Worm (Caenorhabditis elegans): ENCODE results near the gene F58F12.1.
A peak's percentile ranks its signal among the peaks of the same experiment; 100 is the strongest.

Gene F58F12.1

ce11 chrII:6360822-6361221, 22.6 kb upstream of the F58F12.1 start, which contains the start of gene K10B2.4 (continued):
- TF ChIP-seq mdl-1 (tag; optimal IDR thresholded peaks at IDR 0.05) (no peak), nhr-28 (tag; optimal IDR thresholded peaks at IDR 0.05) (no peak), unc-39 (tag; optimal IDR thresholded peaks at IDR 0.05) (no peak), nfya-1 (tag; optimal IDR thresholded peaks at IDR 0.05; ENCODE audit: insufficient read depth) (peak; percentile 73), elt-2 (tag; optimal IDR thresholded peaks at IDR 0.05) (peak; percentile 40)

ce11 chrII:6365237-6365815, 18.1 kb upstream of the F58F12.1 start, which contains the start of the genes ani-2 and clec-88:
TSS of gene ani-2 (minus strand) at chrII:6365367.
TSS of gene clec-88 (plus strand) at chrII:6365722.
- TF ChIP-seq jun-1 (tag; optimal IDR thresholded peaks at IDR 0.05) (no peak), pqm-1 (tag; optimal IDR thresholded peaks at IDR 0.05) (no peak), fkh-10 (GFP tag; optimal IDR thresholded peaks at IDR 0.05) (no peak), nhr-237 (tag; optimal IDR thresholded peaks at IDR 0.05) (no peak), nhr-11 (tag; optimal IDR thresholded peaks at IDR 0.05) (no peak), tbx-2 (tag; optimal IDR thresholded peaks at IDR 0.05) (no peak), mml-1 (tag; optimal IDR thresholded peaks at IDR 0.05) (no peak), R02D3.7 (tag; optimal IDR thresholded peaks at IDR 0.05) (no peak), elt-2 (tag; optimal IDR thresholded peaks at IDR 0.05) (no peak)

- TF ChIP-seq unc-39 (tag; optimal IDR thresholded peaks at IDR 0.05) (no peak), lin-39 (tag; optimal IDR thresholded peaks at IDR 0.05) (no peak), zag-1 (tag; optimal IDR thresholded peaks at IDR 0.05) (no peak), hmg-11 (tag; optimal IDR thresholded peaks at IDR 0.05) (no peak), R02D3.7 (tag; optimal IDR thresholded peaks at IDR 0.05) (no peak), nhr-67 (tag; optimal IDR thresholded peaks at IDR 0.05) (no peak), lsy-12 (tag; optimal IDR thresholded peaks at IDR 0.05) (no peak), fkh-10 (GFP tag; optimal IDR thresholded peaks at IDR 0.05) (no peak), fkh-2 (tag; optimal IDR thresholded peaks at IDR 0.05) (no peak), jun-1 (tag; optimal IDR thresholded peaks at IDR 0.05) (no peak), pha-4 (tag; optimal IDR thresholded peaks at IDR 0.05) (no peak), egl-27 (tag; optimal IDR thresholded peaks at IDR 0.05) (no peak), ceh-28 (tag; optimal IDR thresholded peaks at IDR 0.05) (no peak), nhr-12 (tag; optimal IDR thresholded peaks at IDR 0.05) (no peak), elt-3 (tag; optimal IDR thresholded peaks at IDR 0.05) (no peak), nhr-76 (tag; optimal IDR thresholded peaks at IDR 0.05) (no peak), nhr-25 (tag; optimal IDR thresholded peaks at IDR 0.05) (no peak), nhr-237 (tag; optimal IDR thresholded peaks at IDR 0.05) (no peak), nhr-77 (tag; optimal IDR thresholded peaks at IDR 0.05) (no peak)
Measured at ce11 chrII:6366696-6367095, 16.7 kb upstream of the F58F12.1 start, which contains the start of gene ctsa-4.1. TSS of gene ctsa-4.1 (plus strand) at chrII:6366996.

- TF ChIP-seq ceh-28 (tag; optimal IDR thresholded peaks at IDR 0.05): peak; percentile 83
- no peak for TF ChIP-seq nhr-12 (tag; optimal IDR thresholded peaks at IDR 0.05)
- no peak for TF ChIP-seq ztf-11 (tag; optimal IDR thresholded peaks at IDR 0.05)
- TF ChIP-seq fkh-10 (GFP tag; optimal IDR thresholded peaks at IDR 0.05): peak; percentile 25
- no peak for TF ChIP-seq fkh-2 (tag; optimal IDR thresholded peaks at IDR 0.05)
- no peak for TF ChIP-seq mml-1 (tag; optimal IDR thresholded peaks at IDR 0.05)
- peak; percentile 32 for TF ChIP-seq tbx-2 (tag; optimal IDR thresholded peaks at IDR 0.05)
- TF ChIP-seq elt-3 (tag; optimal IDR thresholded peaks at IDR 0.05): no peak
- peak; percentile 52 for TF ChIP-seq lsy-12 (tag; optimal IDR thresholded peaks at IDR 0.05)
- no peak for TF ChIP-seq unc-62 (GFP tag; optimal IDR thresholded peaks at IDR 0.05)
- peak; percentile 14 for TF ChIP-seq egl-27 (tag; optimal IDR thresholded peaks at IDR 0.05)
- TF ChIP-seq pqm-1 (tag; optimal IDR thresholded peaks at IDR 0.05): peak; percentile 70
- TF ChIP-seq elt-1 (tag; optimal IDR thresholded peaks at IDR 0.05): no peak
- TF ChIP-seq ceh-16 (tag; optimal IDR thresholded peaks at IDR 0.05): no peak
- no peak for TF ChIP-seq eor-1 (tag; optimal IDR thresholded peaks at IDR 0.05)
- TF ChIP-seq R02D3.7 (tag; optimal IDR thresholded peaks at IDR 0.05): peak; percentile 53
- TF ChIP-seq zag-1 (tag; optimal IDR thresholded peaks at IDR 0.05): no peak
- no peak for TF ChIP-seq aly-2 (tag; optimal IDR thresholded peaks at IDR 0.05)
- no peak for TF ChIP-seq unc-39 (tag; optimal IDR thresholded peaks at IDR 0.05)
- TF ChIP-seq ama-1 (optimal IDR thresholded peaks at IDR 0.05): no peak
- peak; percentile 85 for TF ChIP-seq mdl-1 (tag; optimal IDR thresholded peaks at IDR 0.05)
- no peak for TF ChIP-seq nhr-76 (tag; optimal IDR thresholded peaks at IDR 0.05)
- peak; percentile 83 for TF ChIP-seq pha-4 (tag; optimal IDR thresholded peaks at IDR 0.05)
- peak; percentile 93 for TF ChIP-seq lin-15B (tag; optimal IDR thresholded peaks at IDR 0.05)
- no peak for TF ChIP-seq fos-1 (tag; optimal IDR thresholded peaks at IDR 0.05)
- TF ChIP-seq jun-1 (tag; optimal IDR thresholded peaks at IDR 0.05): peak; percentile 51
- TF ChIP-seq ZK546.5 (tag; optimal IDR thresholded peaks at IDR 0.05): no peak
- no peak for TF ChIP-seq daf-12 (tag; optimal IDR thresholded peaks at IDR 0.05)
- TF ChIP-seq ceh-82 (tag; optimal IDR thresholded peaks at IDR 0.05): peak; percentile 39
- peak; percentile 64 for TF ChIP-seq snpc-4 (tag; optimal IDR thresholded peaks at IDR 0.05)
- TF ChIP-seq nhr-23 (tag; optimal IDR thresholded peaks at IDR 0.05): peak; percentile 82
- no peak for TF ChIP-seq nhr-237 (tag; optimal IDR thresholded peaks at IDR 0.05)
- no peak for TF ChIP-seq ceh-9 (tag; optimal IDR thresholded peaks at IDR 0.05)
- peak; percentile 89 for TF ChIP-seq hmg-11 (tag; optimal IDR thresholded peaks at IDR 0.05)
- TF ChIP-seq nhr-43 (tag; optimal IDR thresholded peaks at IDR 0.05; ENCODE audit: poor library complexity, severe bottlenecking): peak; percentile 67
- peak; percentile 35 for TF ChIP-seq egl-5 (tag; optimal IDR thresholded peaks at IDR 0.05)
- TF ChIP-seq nhr-11 (tag; optimal IDR thresholded peaks at IDR 0.05): peak; percentile 5
- TF ChIP-seq nhr-77 (tag; optimal IDR thresholded peaks at IDR 0.05): no peak
Measured at ce11 chrII:6370110-6370509, 13.3 kb upstream of the F58F12.1 start.
